Fruit fly (Drosophila melanogaster) whole organism, embryonic: ENCODE results near the gene yellow-f2.

Experiments used
- Ada2b ChIP-seq: fragments of 200-800 bp; sonication (Bioruptor generic); IDR thresholded peaks from 2 replicates; pipeline ENCODE4 v1.3.6; 2022; ENCODE audit warnings: missing biosample characterization, missing genetic modification characterization
- C15 ChIP-seq: fragments of 200-800 bp; sonication (Bioruptor generic); IDR thresholded peaks from 3 replicates; pipeline ENCODE4 v1.3.6; 2022; ENCODE audit warnings: missing biosample characterization, missing genetic modification characterization
- CG11093 ChIP-seq: fragments of 200-800 bp; sonication (Bioruptor generic); IDR thresholded peaks from 3 replicates; pipeline ENCODE4 v1.3.6; 2022; ENCODE audit warnings: missing biosample characterization, missing genetic modification characterization
- CG11456 ChIP-seq: fragments of 200-800 bp; sonication (Bioruptor generic); IDR thresholded peaks from 3 replicates; pipeline ENCODE4 v1.3.6; 2022; ENCODE audit warnings: missing biosample characterization, missing genetic modification characterization
- CG1233 ChIP-seq: fragments of 200-800 bp; sonication (Bioruptor generic); optimal IDR thresholded peaks from 4 replicates; lab custom pipeline; 2018; ENCODE audit warnings: missing biosample characterization, mild to moderate bottlenecking, missing genetic modification characterization
- CG15696 ChIP-seq: fragments of 200-800 bp; sonication (Bioruptor generic); optimal IDR thresholded peaks from 2 replicates; lab custom pipeline; 2019; ENCODE audit warnings: missing biosample characterization, mild to moderate bottlenecking, missing genetic modification characterization, moderate library complexity
- CG33213 ChIP-seq: fragments of 200-800 bp; sonication (Bioruptor generic); optimal IDR thresholded peaks from 3 replicates; lab custom pipeline; 2016; ENCODE audit warnings: missing biosample characterization, missing genetic modification characterization
- CG33557 ChIP-seq: fragments of 200-800 bp; sonication (Bioruptor generic); optimal IDR thresholded peaks from 2 replicates; lab custom pipeline; 2019; ENCODE audit warnings: missing biosample characterization, mild to moderate bottlenecking, missing genetic modification characterization, moderate library complexity
- CG3995 ChIP-seq: fragments of 200-800 bp; sonication (Bioruptor generic); optimal IDR thresholded peaks from 3 replicates; lab custom pipeline; 2016; ENCODE audit warnings: missing biosample characterization, missing genetic modification characterization
- CG5245 ChIP-seq: fragments of 200-800 bp; sonication (Bioruptor generic); optimal IDR thresholded peaks from 3 replicates; lab custom pipeline; 2016; ENCODE audit warnings: missing biosample characterization, missing genetic modification characterization
- CG6254 ChIP-seq: fragments of 200-800 bp; sonication (Bioruptor generic); optimal IDR thresholded peaks from 3 replicates; lab custom pipeline; 2017; ENCODE audit warnings: mild to moderate bottlenecking, missing biosample characterization, missing genetic modification reagents, missing genetic modification characterization
- CG6272 ChIP-seq: fragments of 200-800 bp; sonication (Bioruptor generic); IDR thresholded peaks from 2 replicates; pipeline ENCODE4 v1.3.6; 2022; ENCODE audit warnings: missing biosample characterization, missing genetic modification characterization
- CG7357 ChIP-seq: fragments of 200-800 bp; sonication (Bioruptor generic); IDR thresholded peaks from 3 replicates; pipeline ENCODE4 v1.3.6; 2022; ENCODE audit warnings: missing biosample characterization, missing genetic modification characterization
- CG8089 ChIP-seq: fragments of 200-800 bp; sonication (Bioruptor generic); optimal IDR thresholded peaks from 3 replicates; lab custom pipeline; 2016; ENCODE audit warnings: missing biosample characterization, missing genetic modification characterization
- CG8281 ChIP-seq: fragments of 200-800 bp; sonication (Bioruptor generic); optimal IDR thresholded peaks from 2 replicates; lab custom pipeline; 2018; ENCODE audit warnings: missing biosample characterization, mild to moderate bottlenecking, missing genetic modification characterization, moderate library complexity
- CG8388 ChIP-seq: fragments of 200-800 bp; sonication (Bioruptor generic); optimal IDR thresholded peaks from 2 replicates; lab custom pipeline; 2019; ENCODE audit warnings: missing biosample characterization, mild to moderate bottlenecking, missing genetic modification characterization, moderate library complexity
- Camta ChIP-seq: fragments of 200-800 bp; sonication (Bioruptor generic); optimal IDR thresholded peaks from 2 replicates; lab custom pipeline; 2016; ENCODE audit warnings: missing biosample characterization, missing genetic modification characterization
- Dll ChIP-seq: fragments of 200-800 bp; sonication (Bioruptor generic); IDR thresholded peaks from 4 replicates; pipeline ENCODE4 v1.3.6; 2022; ENCODE audit warnings: missing biosample characterization, missing genetic modification characterization; ENCODE audit not compliant: partially characterized antibody
- GATAe ChIP-seq: fragments of 200-800 bp; sonication (Bioruptor generic); conservative IDR thresholded peaks from 2 replicates; pipeline ENCODE4 v1.3.6; 2022; ENCODE audit warnings: missing biosample characterization, missing genetic modification characterization
- MESR4 ChIP-seq: fragments of 200-800 bp; sonication (Bioruptor generic); optimal IDR thresholded peaks from 2 replicates; lab custom pipeline; 2018; ENCODE audit warnings: missing biosample characterization, mild to moderate bottlenecking, missing genetic modification characterization, moderate library complexity
- Mes4 ChIP-seq: fragments of 200-800 bp; sonication (Bioruptor generic); optimal IDR thresholded peaks from 2 replicates; lab custom pipeline; 2016; ENCODE audit warnings: missing biosample characterization, missing genetic modification characterization
- NfI ChIP-seq: fragments of 200-800 bp; sonication (Bioruptor generic); optimal IDR thresholded peaks from 3 replicates; lab custom pipeline; 2018; ENCODE audit warnings: missing biosample characterization, mild to moderate bottlenecking, missing genetic modification characterization, moderate library complexity
- Rfx ChIP-seq: fragments of 200-800 bp; sonication (Bioruptor generic); IDR thresholded peaks from 2 replicates; pipeline ENCODE4 v1.3.6; 2022; ENCODE audit warnings: missing biosample characterization, missing genetic modification characterization
- Rx ChIP-seq: fragments of 200-800 bp; sonication (Bioruptor generic); IDR thresholded peaks from 2 replicates; pipeline ENCODE4 v1.3.6; 2022; ENCODE audit warnings: missing biosample characterization, missing genetic modification characterization
- Side ChIP-seq: fragments of 200-800 bp; sonication (Bioruptor generic); optimal IDR thresholded peaks from 2 replicates; lab custom pipeline; 2016; ENCODE audit warnings: missing biosample characterization, missing genetic modification characterization
- Sry-β ChIP-seq: fragments of 200-800 bp; sonication (Bioruptor generic); optimal IDR thresholded peaks from 2 replicates; lab custom pipeline; 2018; ENCODE audit warnings: missing biosample characterization, mild to moderate bottlenecking, missing genetic modification characterization, moderate library complexity
- az2 ChIP-seq: fragments of 200-800 bp; sonication (Bioruptor generic); optimal IDR thresholded peaks from 3 replicates; lab custom pipeline; 2016; ENCODE audit warnings: missing biosample characterization, missing genetic modification characterization
- cas ChIP-seq: fragments of 200-800 bp; sonication (Bioruptor generic); IDR thresholded peaks from 2 replicates; pipeline ENCODE4 v1.3.6; 2022; ENCODE audit warnings: missing biosample characterization, missing genetic modification characterization
- crp ChIP-seq, 2 experiments: fragments of 200-800 bp; sonication (Bioruptor generic); optimal IDR thresholded peaks; 2 replicates in 1 of 2; 3 replicates in 1 of 2; lab custom pipeline; 2017; ENCODE audit warnings: missing biosample characterization in 2 of 2, missing genetic modification characterization in 2 of 2, mild to moderate bottlenecking in 1 of 2, moderate library complexity in 1 of 2
- cwo ChIP-seq: fragments of 200-800 bp; sonication (Bioruptor generic); optimal IDR thresholded peaks from 3 replicates; lab custom pipeline; 2017; ENCODE audit warnings: missing biosample characterization, missing genetic modification characterization, mild to moderate bottlenecking, moderate library complexity, missing genetic modification reagents
- exex ChIP-seq: fragments of 200-800 bp; sonication (Bioruptor generic); optimal IDR thresholded peaks from 4 replicates; lab custom pipeline; 2018; ENCODE audit warnings: missing biosample characterization, mild to moderate bottlenecking, missing genetic modification characterization, moderate library complexity
- ftz-f1 ChIP-seq: fragments of 200-800 bp; sonication (Bioruptor generic); optimal IDR thresholded peaks from 2 replicates; lab custom pipeline; 2016; ENCODE audit warnings: missing biosample characterization, missing genetic modification characterization
- gce ChIP-seq: fragments of 200-800 bp; sonication (Bioruptor generic); IDR thresholded peaks from 3 replicates; pipeline ENCODE4 v1.3.6; 2022; ENCODE audit warnings: missing biosample characterization, missing genetic modification characterization
- gcm ChIP-seq: fragments of 200-800 bp; sonication (Bioruptor generic); optimal IDR thresholded peaks from 2 replicates; lab custom pipeline; 2019; ENCODE audit warnings: missing biosample characterization, mild to moderate bottlenecking, missing genetic modification characterization, moderate library complexity
- gfzf ChIP-seq: fragments of 200-800 bp; sonication (Bioruptor generic); optimal IDR thresholded peaks from 2 replicates; lab custom pipeline; 2016; ENCODE audit warnings: missing biosample characterization, mild to moderate bottlenecking, missing genetic modification characterization, moderate library complexity
- hth ChIP-seq: fragments of >200 bp; optimal IDR thresholded peaks from 2 replicates; lab custom pipeline; 2017; ENCODE audit warnings: inconsistent platforms
- jumu ChIP-seq: fragments of 200-800 bp; sonication (Bioruptor generic); optimal IDR thresholded peaks from 3 replicates; lab custom pipeline; 2016; ENCODE audit warnings: missing biosample characterization, missing genetic modification characterization
- kah ChIP-seq: fragments of 200-800 bp; sonication (Bioruptor generic); optimal IDR thresholded peaks from 2 replicates; lab custom pipeline; 2018; ENCODE audit warnings: missing biosample characterization, mild to moderate bottlenecking, missing genetic modification characterization
- lab ChIP-seq: fragments of 200-800 bp; sonication (Bioruptor generic); optimal IDR thresholded peaks from 3 replicates; lab custom pipeline; 2017; ENCODE audit warnings: missing biosample characterization, missing genetic modification characterization, mild to moderate bottlenecking, moderate library complexity, missing genetic modification reagents
- psq ChIP-seq: fragments of 200-800 bp; sonication (Bioruptor generic); optimal IDR thresholded peaks from 2 replicates; lab custom pipeline; 2017; ENCODE audit warnings: missing biosample characterization, missing genetic modification characterization
- tio ChIP-seq: fragments of 200-800 bp; sonication (Bioruptor generic); optimal IDR thresholded peaks from 2 replicates; lab custom pipeline; 2017; ENCODE audit warnings: missing biosample characterization, missing genetic modification characterization, inconsistent platforms
- trem ChIP-seq: fragments of 200-800 bp; optimal IDR thresholded peaks from 3 replicates; lab custom pipeline; 2019; ENCODE audit warnings: missing biosample characterization, mild to moderate bottlenecking, missing genetic modification characterization, moderate library complexity
- twi ChIP-seq: fragments of 200-800 bp; optimal IDR thresholded peaks from 2 replicates; lab custom pipeline; 2019; ENCODE audit warnings: missing biosample characterization, mild to moderate bottlenecking, missing genetic modification characterization, moderate library complexity
- tx ChIP-seq: fragments of 200-800 bp; sonication (Bioruptor generic); optimal IDR thresholded peaks from 2 replicates; lab custom pipeline; 2016; ENCODE audit warnings: missing biosample characterization, missing genetic modification characterization
- usp ChIP-seq: fragments of >200 bp; optimal IDR thresholded peaks from 2 replicates; lab custom pipeline; 2017; ENCODE audit warnings: missing biosample characterization, missing genetic modification characterization
- zfh1 ChIP-seq: fragments of 200-800 bp; sonication (Bioruptor generic); IDR thresholded peaks from 3 replicates; pipeline ENCODE4 v1.3.6; 2022; ENCODE audit warnings: missing biosample characterization, missing genetic modification characterization

Gene yellow-f2

DNA sequence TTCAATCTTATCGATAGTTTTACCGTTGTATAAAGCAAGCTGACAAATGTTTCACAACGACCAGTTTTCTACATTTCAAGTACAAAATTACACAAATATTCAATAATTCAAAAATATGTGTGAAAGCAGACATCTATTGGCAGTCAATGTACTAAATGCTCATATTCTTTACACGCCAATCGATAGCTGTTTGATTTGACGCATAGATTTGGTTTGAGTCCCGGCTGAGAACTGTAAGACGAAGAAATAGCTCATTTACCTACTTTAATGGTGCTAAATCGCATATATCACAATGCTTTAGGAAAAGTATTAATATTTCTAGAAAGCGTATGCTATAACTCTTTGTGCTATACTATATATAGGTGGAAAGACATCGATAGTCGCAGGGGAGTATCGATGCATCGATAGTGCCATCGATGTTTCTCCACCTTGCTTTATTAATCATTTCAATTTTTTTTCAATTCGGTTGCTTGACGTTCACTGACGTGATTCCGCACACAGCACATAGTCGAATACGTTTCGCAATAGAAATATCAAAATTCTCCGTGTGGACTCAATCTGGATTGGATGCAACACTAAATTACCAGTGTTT lies 14.2 kb downstream of the yellow-f2 start, which contains the start of gene Paip2 (continued):
- TF ChIP-seq kah (GFP tag; lab: Kevin White, UChicago) (no peak), CG8388 (GFP tag; lab: Kevin White, UChicago) (no peak), NfI (GFP tag; lab: Kevin White, UChicago) (peak; percentile 5), CG5245 (GFP tag; lab: Kevin White, UChicago) (no peak), gce (GFP tag; lab: Robert Waterston, UW) (no peak), cas (GFP tag; lab: Robert Waterston, UW) (no peak), tx (GFP tag; lab: Kevin White, UChicago) (no peak), psq (GFP tag; lab: Kevin White, UChicago) (no peak), CG8281 (no peak), cwo (GFP tag; lab: Kevin White, UChicago) (no peak), CG8089 (no peak), usp (GFP tag; lab: Kevin White, UChicago) (no peak), jumu (GFP tag; lab: Kevin White, UChicago) (no peak), gfzf (GFP tag; lab: Kevin White, UChicago) (peak; percentile 53), C15 (GFP tag; lab: Robert Waterston, UW) (no peak), az2 (GFP tag; lab: Kevin White, UChicago) (no peak), tio (GFP tag; lab: Kevin White, UChicago) (no peak), hth (lab: Kevin White, UChicago) (no peak), CG11456 (GFP tag; lab: Robert Waterston, UW) (no peak), Rfx (GFP tag; lab: Robert Waterston, UW) (0 out of 2 replicates have a peak, but pooled peaks have one; percentile 23), CG6272 (GFP tag; lab: Robert Waterston, UW) (peak; percentile 45; the same call in 1 of the 2 replicates), twi (peak; percentile 12), ftz-f1 (GFP tag; lab: Kevin White, UChicago) (no peak), Mes4 (no peak), Ada2b (GFP tag; lab: Robert Waterston, UW) (no peak), trem (tag; lab: Kevin White, UChicago) (peak; percentile 75), CG3995 (peak; percentile 4), CG11093 (GFP tag; lab: Robert Waterston, UW) (no peak), Sry-β (no peak), CG1233 (GFP tag; lab: Kevin White, UChicago) (no peak), MESR4 (GFP tag; lab: Kevin White, UChicago) (peak; percentile 78), CG6254 (GFP tag; lab: Kevin White, UChicago) (no peak), gcm (GFP tag; lab: Kevin White, UChicago) (no peak), exex (tag; lab: Kevin White, UChicago) (no peak), Side (GFP tag; lab: Kevin White, UChicago) (no peak), zfh1 (GFP tag; lab: Robert Waterston, UW) (no peak), Dll (GFP tag; lab: Robert Waterston, UW) (peak; percentile 99), GATAe (GFP tag; lab: Robert Waterston, UW) (no peak), CG33557 (GFP tag; lab: Kevin White, UChicago) (no peak), Rx (GFP tag; lab: Robert Waterston, UW) (no peak), lab (no peak), crp (GFP tag; optimal IDR thresholded peaks at IDR 0.05; lab: Kevin White, UChicago) (no peak), CG15696 (tag; lab: Kevin White, UChicago) (no peak), CG33213 (GFP tag; lab: Kevin White, UChicago) (peak; percentile 6), Camta (no peak), CG7357 (GFP tag; lab: Robert Waterston, UW) (no peak)
